Worm (Caenorhabditis elegans): ENCODE data around the gene ZK673.4.
"Not testable (repeated sequence)": the region's sequence is repeated elsewhere in the genome, so short reads cannot be mapped to it uniquely, and the experiment has no call there.

Gene ZK673.4

ce11 chrII:10490329-10490728 is 37.6 kb downstream of the ZK673.4 start, which contains the start of gene clec-61:
TSS of gene clec-61 (minus strand) at chrII:10490537.
- TF ChIP-seq lin-11 (tag; optimal IDR thresholded peaks at IDR 0.05) = no peak
- no peak for TF ChIP-seq nhr-21 (tag; optimal IDR thresholded peaks at IDR 0.05)
- TF ChIP-seq mbf-1 (tag; optimal IDR thresholded peaks at IDR 0.05) = no peak
- no peak for TF ChIP-seq lin-39 (tag; optimal IDR thresholded peaks at IDR 0.05)
- no peak for TF ChIP-seq unc-39 (tag; optimal IDR thresholded peaks at IDR 0.05)
- no peak for TF ChIP-seq gmeb-1 (tag; optimal IDR thresholded peaks at IDR 0.05)
- TF ChIP-seq nhr-237 (tag; optimal IDR thresholded peaks at IDR 0.05) = no peak
- TF ChIP-seq ama-1 (optimal IDR thresholded peaks at IDR 0.05) = no peak
- no peak for TF ChIP-seq ceh-16 (tag; optimal IDR thresholded peaks at IDR 0.05)
- TF ChIP-seq ceh-82 (tag; optimal IDR thresholded peaks at IDR 0.05) = no peak
- no peak for TF ChIP-seq nhr-10 (tag; optimal IDR thresholded peaks at IDR 0.05)
- no peak for TF ChIP-seq sem-4 (tag; optimal IDR thresholded peaks at IDR 0.05)
- no peak for TF ChIP-seq mdl-1 (tag; optimal IDR thresholded peaks at IDR 0.05)
- TF ChIP-seq unc-55 (GFP tag; optimal IDR thresholded peaks at IDR 0.05) = no peak
- no peak for TF ChIP-seq sma-9 (GFP tag; optimal IDR thresholded peaks at IDR 0.05)
- TF ChIP-seq sma-9 (tag; optimal IDR thresholded peaks at IDR 0.05) = no peak
- no peak for TF ChIP-seq aly-2 (tag; optimal IDR thresholded peaks at IDR 0.05)
- TF ChIP-seq elt-3 (tag; optimal IDR thresholded peaks at IDR 0.05) = no peak

- TF ChIP-seq dmd-4 (tag; optimal IDR thresholded peaks at IDR 0.05); Y55F3AM.14 (GFP tag; optimal IDR thresholded peaks at IDR 0.05); sma-9 (GFP tag; optimal IDR thresholded peaks at IDR 0.05); sma-9 (tag; optimal IDR thresholded peaks at IDR 0.05): not testable (repeated sequence)
These were observed 40.3 kb downstream of the ZK673.4 start, which contains the start of gene ZK666.8 for ce11 chrII:10493034-10493433. TSS of gene ZK666.8 (minus strand) at chrII:10493134.

- TF ChIP-seq lin-13 (GFP tag; optimal IDR thresholded peaks at IDR 0.05) (no peak), lin-39 (tag; optimal IDR thresholded peaks at IDR 0.05) (no peak), dmd-4 (tag; optimal IDR thresholded peaks at IDR 0.05) (no peak), sma-3 (GFP tag; optimal IDR thresholded peaks at IDR 0.05) (no peak), elt-1 (tag; optimal IDR thresholded peaks at IDR 0.05) (no peak), skn-1 (tag; optimal IDR thresholded peaks at IDR 0.05) (no peak)
These were observed 41.7 kb downstream of the ZK673.4 start, which contains the start of gene ZK666.14 for ce11 chrII:10494467-10494866. TSS of gene ZK666.14 (plus strand) at chrII:10494767.

- TF ChIP-seq ztf-11 (tag; optimal IDR thresholded peaks at IDR 0.05) (no peak), sma-9 (GFP tag; optimal IDR thresholded peaks at IDR 0.05) (no peak), sma-9 (tag; optimal IDR thresholded peaks at IDR 0.05) (no peak), ztf-4 (tag; optimal IDR thresholded peaks at IDR 0.05) (no peak), unc-62 (GFP tag; optimal IDR thresholded peaks at IDR 0.05) (no peak), blmp-1 (tag; optimal IDR thresholded peaks at IDR 0.05; ENCODE audit: insufficient read depth) (no peak)
These were observed 43.2 kb downstream of the ZK673.4 start, which contains the start of gene ZK666.12 for ce11 chrII:10495912-10496311. TSS of gene ZK666.12 (plus strand) at chrII:10496212.

- no peak for TF ChIP-seq fos-1 (tag; optimal IDR thresholded peaks at IDR 0.05)
- no peak for TF ChIP-seq ztf-4 (tag; optimal IDR thresholded peaks at IDR 0.05)
- TF ChIP-seq elt-3 (tag; optimal IDR thresholded peaks at IDR 0.05) = no peak
- no peak for TF ChIP-seq sma-3 (GFP tag; optimal IDR thresholded peaks at IDR 0.05)
- TF ChIP-seq crh-2 (tag; optimal IDR thresholded peaks at IDR 0.05) = no peak
- no peak for TF ChIP-seq nhr-21 (tag; optimal IDR thresholded peaks at IDR 0.05)
- TF ChIP-seq dmd-4 (tag; optimal IDR thresholded peaks at IDR 0.05) = no peak
- TF ChIP-seq mdl-1 (tag; optimal IDR thresholded peaks at IDR 0.05) = no peak
- TF ChIP-seq unc-55 (GFP tag; optimal IDR thresholded peaks at IDR 0.05) = no peak
- TF ChIP-seq ceh-82 (tag; optimal IDR thresholded peaks at IDR 0.05) = no peak
- peak; percentile 50 for TF ChIP-seq nhr-25 (tag; optimal IDR thresholded peaks at IDR 0.05)
- no peak for TF ChIP-seq aly-2 (tag; optimal IDR thresholded peaks at IDR 0.05)
- no peak for TF ChIP-seq ztf-1 (GFP tag; conservative IDR thresholded peaks at IDR 0.05)
- TF ChIP-seq blmp-1 (tag; optimal IDR thresholded peaks at IDR 0.05; ENCODE audit: insufficient read depth) = peak; percentile 55
- TF ChIP-seq zag-1 (tag; optimal IDR thresholded peaks at IDR 0.05) = no peak
- no peak for TF ChIP-seq nhr-11 (tag; optimal IDR thresholded peaks at IDR 0.05)
- TF ChIP-seq mab-5 (tag; optimal IDR thresholded peaks at IDR 0.05) = no peak
- TF ChIP-seq ZK546.5 (tag; optimal IDR thresholded peaks at IDR 0.05) = no peak
- TF ChIP-seq ceh-16 (tag; optimal IDR thresholded peaks at IDR 0.05) = peak; percentile 32
- no peak for TF ChIP-seq R02D3.7 (tag; optimal IDR thresholded peaks at IDR 0.05)
- TF ChIP-seq nhr-23 (tag; optimal IDR thresholded peaks at IDR 0.05) = no peak
- TF ChIP-seq sma-9 (GFP tag; optimal IDR thresholded peaks at IDR 0.05) = peak; percentile 20
- no peak for TF ChIP-seq sma-9 (tag; optimal IDR thresholded peaks at IDR 0.05)
- TF ChIP-seq lin-11 (tag; optimal IDR thresholded peaks at IDR 0.05) = no peak
- no peak for TF ChIP-seq unc-62 (GFP tag; optimal IDR thresholded peaks at IDR 0.05)
These were observed 48.0 kb downstream of the ZK673.4 start for ce11 chrII:10500674-10501073.
